Worm (Caenorhabditis elegans) whole organism, L4 larva: Measurements from ENCODE around the gene mpdu-1.

Experiments used
- D1046.2 ChIP-seq: fragments of 200-800 bp; sonication (Bioruptor generic); IDR thresholded peaks from 2 replicates; pipeline ENCODE4 v1.3.6; 2022; ENCODE audit warnings: missing genetic modification characterization, missing compliant biosample characterization
- F44E2.7 ChIP-seq: fragments of 200-800 bp; sonication (Bioruptor generic); IDR thresholded peaks from 2 replicates; pipeline ENCODE4 v2.1.2; 2022; ENCODE audit warnings: missing genetic modification characterization, missing compliant biosample characterization
- Y105C5A.15 ChIP-seq: fragments of 200-800 bp; sonication (Bioruptor generic); IDR thresholded peaks from 2 replicates; pipeline ENCODE4 v1.3.6; 2022; ENCODE audit warnings: missing genetic modification characterization, missing compliant biosample characterization
- Y48G9A.11 ChIP-seq: fragments of 200-800 bp; sonication (Bioruptor generic); IDR thresholded peaks from 2 replicates; pipeline ENCODE4 v1.3.6; 2022; ENCODE audit warnings: missing genetic modification reagents, missing genetic modification characterization, missing compliant biosample characterization
- Y5F2A.4 ChIP-seq: fragments of 200-800 bp; sonication (Bioruptor generic); optimal IDR thresholded peaks from 2 replicates; lab custom pipeline; 2018; ENCODE audit warnings: mild to moderate bottlenecking, missing genetic modification characterization, missing compliant biosample characterization
- ZK337.2 ChIP-seq: fragments of 200-800 bp; sonication (Bioruptor generic); IDR thresholded peaks from 2 replicates; pipeline ENCODE4 v1.3.6; 2022; ENCODE audit warnings: missing genetic modification reagents, missing genetic modification characterization, missing compliant biosample characterization
- ZK546.5 ChIP-seq, 2 experiments: sonication (generic microtip); optimal IDR thresholded peaks; 2 replicates each; lab custom pipeline; 2017; ENCODE audit warnings: missing biosample characterization in 2 of 2, missing genetic modification characterization in 2 of 2
- ama-1 ChIP-seq: fragments of 150-350 bp; optimal IDR thresholded peaks from 2 replicates; lab custom pipeline; 2014; ENCODE audit warnings: inconsistent platforms, mixed read lengths
- arid-1 ChIP-seq: fragments of 200-800 bp; sonication (Bioruptor generic); conservative IDR thresholded peaks from 2 replicates; pipeline ENCODE4 v1.3.6; 2022; ENCODE audit warnings: missing genetic modification reagents, missing genetic modification characterization, missing compliant biosample characterization
- attf-4 ChIP-seq: sonication (generic microtip); optimal IDR thresholded peaks from 3 replicates; lab custom pipeline; 2017; ENCODE audit warnings: missing biosample characterization, missing genetic modification characterization
- ceh-28 ChIP-seq: fragments of 150-350 bp; optimal IDR thresholded peaks from 2 replicates; lab custom pipeline; 2014; ENCODE audit warnings: missing biosample characterization, missing genetic modification reagents, missing genetic modification characterization
- ceh-32 ChIP-seq: sonication (generic microtip); optimal IDR thresholded peaks from 2 replicates; lab custom pipeline; 2016; ENCODE audit warnings: mild to moderate bottlenecking, missing genetic modification characterization, missing compliant biosample characterization; ENCODE audit not compliant: poor library complexity
- ceh-82 ChIP-seq: sonication (generic microtip); optimal IDR thresholded peaks from 2 replicates; lab custom pipeline; 2017; ENCODE audit warnings: missing biosample characterization, missing genetic modification characterization
- ces-1 ChIP-seq: fragments of 150-350 bp; sonication (generic microtip); optimal IDR thresholded peaks from 4 replicates; lab custom pipeline; 2014; ENCODE audit warnings: missing biosample characterization, missing genetic modification reagents, missing genetic modification characterization
- cey-2 ChIP-seq: sonication (generic microtip); optimal IDR thresholded peaks from 3 replicates; lab custom pipeline; 2017; ENCODE audit warnings: missing genetic modification characterization, mild to moderate bottlenecking, missing compliant biosample characterization, antibody characterized with exemption, borderline replicate concordance; ENCODE audit not compliant: insufficient read depth
- daf-16 ChIP-seq, 3 experiments: sonication (generic microtip); optimal IDR thresholded peaks; 2 replicates each; lab custom pipeline; 2016 to 2017; ENCODE audit warnings: missing genetic modification characterization in 3 of 3, missing genetic modification reagents in 3 of 3, mild to moderate bottlenecking in 2 of 3, missing compliant biosample characterization in 2 of 3, missing biosample characterization in 1 of 3, moderate library complexity in 1 of 3
- daf-19 ChIP-seq: fragments of 200-800 bp; sonication (Bioruptor generic); conservative IDR thresholded peaks from 2 replicates; pipeline ENCODE4 v1.3.6; 2022; ENCODE audit warnings: missing genetic modification characterization, missing compliant biosample characterization
- duxl-1 ChIP-seq: sonication (generic microtip); optimal IDR thresholded peaks from 2 replicates; lab custom pipeline; 2016; ENCODE audit warnings: mild to moderate bottlenecking, missing genetic modification characterization, moderate library complexity, missing compliant biosample characterization; ENCODE audit not compliant: poor library complexity
- dve-1 ChIP-seq: sonication (generic microtip); optimal IDR thresholded peaks from 2 replicates; lab custom pipeline; 2017; ENCODE audit warnings: antibody characterized with exemption, mild to moderate bottlenecking, missing genetic modification characterization, missing compliant biosample characterization; ENCODE audit not compliant: insufficient read depth
- egl-27 ChIP-seq: sonication (generic microtip); optimal IDR thresholded peaks from 3 replicates; lab custom pipeline; 2017; ENCODE audit warnings: missing biosample characterization, missing genetic modification reagents, missing genetic modification characterization
- hlh-11 ChIP-seq: fragments of 200-800 bp; sonication (Bioruptor generic); optimal IDR thresholded peaks from 2 replicates; lab custom pipeline; 2018; ENCODE audit warnings: mild to moderate bottlenecking, missing genetic modification characterization, missing compliant biosample characterization
- hlh-30 ChIP-seq: sonication (generic microtip); optimal IDR thresholded peaks from 2 replicates; lab custom pipeline; 2017; ENCODE audit warnings: antibody characterized with exemption, mild to moderate bottlenecking, missing genetic modification characterization, missing compliant biosample characterization; ENCODE audit not compliant: insufficient read depth
- lin-1 ChIP-seq: fragments of 200-800 bp; sonication (Bioruptor generic); IDR thresholded peaks from 2 replicates; pipeline ENCODE4 v1.3.6; 2022; ENCODE audit warnings: missing genetic modification reagents, missing genetic modification characterization, missing compliant biosample characterization
- lin-29 ChIP-seq: fragments of 200-800 bp; sonication (Bioruptor generic); IDR thresholded peaks from 2 replicates; pipeline ENCODE4 v1.3.6; 2022; ENCODE audit warnings: missing genetic modification reagents, missing genetic modification characterization, missing compliant biosample characterization
- madf-5 ChIP-seq, 2 experiments: fragments of 200-800 bp; sonication (Bioruptor generic); IDR thresholded peaks; 2 replicates each; pipeline ENCODE4 v1.3.6; 2022; ENCODE audit warnings: missing compliant biosample characterization in 2 of 2, missing genetic modification characterization in 2 of 2
- mdt-29 ChIP-seq: fragments of 200-800 bp; sonication (Bioruptor generic); IDR thresholded peaks from 2 replicates; pipeline ENCODE4 v1.3.6; 2022; ENCODE audit warnings: missing genetic modification reagents, missing genetic modification characterization, missing compliant biosample characterization
- mxl-2 ChIP-seq: fragments of 200-800 bp; sonication (Bioruptor generic); conservative IDR thresholded peaks from 2 replicates; pipeline ENCODE4 v1.3.6; 2022; ENCODE audit warnings: missing genetic modification reagents, missing genetic modification characterization, missing compliant biosample characterization
- mxl-3 ChIP-seq: fragments of 200-800 bp; sonication (Bioruptor generic); optimal IDR thresholded peaks from 2 replicates; lab custom pipeline; 2018; ENCODE audit warnings: mild to moderate bottlenecking, missing genetic modification characterization, missing compliant biosample characterization
- nhr-10 ChIP-seq: fragments of 150-350 bp; optimal IDR thresholded peaks from 2 replicates; lab custom pipeline; 2014; ENCODE audit warnings: missing biosample characterization, missing genetic modification characterization
- nhr-102 ChIP-seq: sonication (generic microtip); optimal IDR thresholded peaks from 2 replicates; lab custom pipeline; 2016; ENCODE audit warnings: mild to moderate bottlenecking, missing genetic modification characterization, moderate library complexity, missing compliant biosample characterization
- nhr-11 ChIP-seq: fragments of 150-350 bp; optimal IDR thresholded peaks from 2 replicates; lab custom pipeline; 2014; ENCODE audit warnings: missing biosample characterization, missing genetic modification characterization
- nhr-25 ChIP-seq: sonication (generic microtip); optimal IDR thresholded peaks from 2 replicates; lab custom pipeline; 2017; ENCODE audit warnings: missing genetic modification characterization, mild to moderate bottlenecking, missing compliant biosample characterization, antibody characterized with exemption, moderate library complexity, borderline replicate concordance; ENCODE audit not compliant: insufficient read depth
- nhr-28 ChIP-seq: fragments of 150-350 bp; optimal IDR thresholded peaks from 2 replicates; lab custom pipeline; 2014; ENCODE audit warnings: missing biosample characterization, missing genetic modification characterization
- nhr-42 ChIP-seq: fragments of 200-800 bp; sonication (Bioruptor generic); IDR thresholded peaks from 2 replicates; pipeline ENCODE4 v1.3.6; 2022; ENCODE audit warnings: missing genetic modification characterization, missing compliant biosample characterization
- nhr-48 ChIP-seq: sonication (generic microtip); optimal IDR thresholded peaks from 2 replicates; lab custom pipeline; 2016; ENCODE audit warnings: mild to moderate bottlenecking, missing genetic modification characterization, missing compliant biosample characterization
- pha-4 ChIP-seq, 2 experiments: fragments of 150-350 bp in 1 of 2; fragments of 200-800 bp in 1 of 2; sonication (Bioruptor generic) in 1 of 2; IDR thresholded peaks in 1 of 2; optimal IDR thresholded peaks in 1 of 2; 2 replicates each; pipeline versions ENCODE4 v1.3.6 to Lab custom; 2014 to 2022; ENCODE audit warnings: missing genetic modification characterization in 2 of 2, missing genetic modification reagents in 2 of 2, missing biosample characterization in 1 of 2, missing compliant biosample characterization in 1 of 2
- php-3 ChIP-seq: fragments of 200-800 bp; sonication (Bioruptor generic); IDR thresholded peaks from 2 replicates; pipeline ENCODE4 v1.3.6; 2022; ENCODE audit warnings: missing genetic modification reagents, missing genetic modification characterization, missing compliant biosample characterization
- pqm-1 ChIP-seq: sonication (generic microtip); optimal IDR thresholded peaks from 2 replicates; lab custom pipeline; 2017; ENCODE audit warnings: missing biosample characterization, missing genetic modification characterization
- unc-39 ChIP-seq: sonication (generic microtip); optimal IDR thresholded peaks from 2 replicates; lab custom pipeline; 2017; ENCODE audit warnings: missing biosample characterization, missing genetic modification characterization
- unc-62 ChIP-seq, 3 experiments: fragments of 150-350 bp in 1 of 3; sonication (generic microtip); optimal IDR thresholded peaks in 2 of 3; peaks in 1 of 3; 1 replicate in 1 of 3; 2 replicates in 2 of 3; lab custom pipeline; 2014 to 2017; ENCODE audit warnings: missing biosample characterization in 3 of 3, missing genetic modification characterization in 3 of 3, missing genetic modification reagents in 3 of 3, missing genotype in 1 of 3
- vab-7 ChIP-seq: fragments of 200-800 bp; sonication (Bioruptor generic); IDR thresholded peaks from 2 replicates; pipeline ENCODE4 v1.3.6; 2022; ENCODE audit warnings: missing genetic modification reagents, missing genetic modification characterization, missing compliant biosample characterization
- zip-2 ChIP-seq: fragments of 150-350 bp; optimal IDR thresholded peaks from 2 replicates; lab custom pipeline; 2014; ENCODE audit warnings: missing biosample characterization, missing genetic modification characterization
- ztf-7 ChIP-seq: fragments of 150-350 bp; optimal IDR thresholded peaks from 2 replicates; lab custom pipeline; 2014; ENCODE audit warnings: missing biosample characterization, missing genetic modification characterization

The mpdu-1 gene

DNA sequence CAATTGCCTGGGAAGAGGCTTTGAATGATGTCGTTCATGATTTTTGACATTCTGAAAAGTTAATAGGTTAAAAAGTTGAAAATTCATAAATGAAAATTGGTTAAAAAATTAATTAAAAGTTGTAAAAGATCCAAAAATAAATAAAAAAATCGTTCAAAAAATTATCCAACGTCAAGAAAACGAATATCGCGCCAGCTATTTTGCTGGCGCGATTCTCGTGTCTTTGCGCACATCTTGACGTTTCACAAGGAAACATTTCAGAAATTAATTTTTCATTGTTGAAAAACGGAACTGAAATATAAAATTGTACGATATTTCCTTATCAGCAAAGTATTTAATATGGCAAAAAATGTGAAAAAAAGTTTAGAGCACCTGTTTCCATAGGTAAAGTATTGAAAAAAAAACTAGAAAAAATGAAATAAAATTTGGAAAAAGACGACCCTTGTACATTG is at the start of gene mpdu-1 (continued):
- no peak for TF ChIP-seq Y105C5A.15 (GFP tag; lab: Robert Waterston, UW)
- TF ChIP-seq mdt-29 (GFP tag; lab: Robert Waterston, UW): no peak
- TF ChIP-seq vab-7 (GFP tag; lab: Robert Waterston, UW): no peak
- TF ChIP-seq F44E2.7 (GFP tag; lab: Robert Waterston, UW): no peak
- no peak for TF ChIP-seq ZK337.2 (GFP tag; lab: Robert Waterston, UW)
- no peak for TF ChIP-seq arid-1
- no peak for TF ChIP-seq lin-1
- no peak for TF ChIP-seq unc-39 (tag; lab: Kevin White, UChicago)
- no peak for TF ChIP-seq nhr-42 (GFP tag; lab: Robert Waterston, UW)
- no peak for TF ChIP-seq nhr-102 (tag; lab: Kevin White, UChicago)
- peak; percentile 33 for TF ChIP-seq nhr-48 (tag; lab: Kevin White, UChicago)
- TF ChIP-seq D1046.2: no peak
- no peak for TF ChIP-seq zip-2
- peak; percentile 59 for TF ChIP-seq ztf-7 (tag; lab: Kevin White, UChicago)
- TF ChIP-seq mxl-2 (GFP tag; lab: Robert Waterston, UW): no peak
- no peak for TF ChIP-seq ama-1 (lab: Kevin White, UChicago)
- TF ChIP-seq attf-4 (tag; lab: Kevin White, UChicago): no peak
- no peak for TF ChIP-seq madf-5 (GFP tag; IDR thresholded peaks at IDR 0.05; lab: Robert Waterston, UW)
- peak; percentile 36 for TF ChIP-seq hlh-30 (tag; lab: Kevin White, UChicago)
- no peak for TF ChIP-seq lin-29
- TF ChIP-seq ceh-28 (tag; lab: Kevin White, UChicago): no peak
- no peak for TF ChIP-seq Y5F2A.4 (GFP tag; lab: Kevin White, UChicago)
- no peak for TF ChIP-seq ceh-32 (tag; lab: Kevin White, UChicago)
- no peak for TF ChIP-seq ces-1 (GFP tag; lab: Kevin White, UChicago)
- TF ChIP-seq ZK546.5 (tag; optimal IDR thresholded peaks at IDR 0.05; lab: Kevin White, UChicago): no peak
- TF ChIP-seq ceh-82 (tag; lab: Kevin White, UChicago): no peak
- no peak for TF ChIP-seq unc-62 (GFP tag; optimal IDR thresholded peaks at IDR 0.05 in 1 of 2; lab: Kevin White, UChicago)
- TF ChIP-seq unc-62 (tag; optimal IDR thresholded peaks at IDR 0.05; lab: Kevin White, UChicago): no peak
- no peak for TF ChIP-seq nhr-25 (tag; lab: Kevin White, UChicago)
- TF ChIP-seq egl-27: no peak
- TF ChIP-seq nhr-10: no peak
- TF ChIP-seq hlh-11 (tag; lab: Kevin White, UChicago): no peak
- TF ChIP-seq daf-19 (GFP tag; lab: Robert Waterston, UW): no peak
- TF ChIP-seq nhr-11: no peak
- no peak for TF ChIP-seq duxl-1
- TF ChIP-seq pqm-1 (tag; lab: Kevin White, UChicago): peak; percentile 71

DNA sequence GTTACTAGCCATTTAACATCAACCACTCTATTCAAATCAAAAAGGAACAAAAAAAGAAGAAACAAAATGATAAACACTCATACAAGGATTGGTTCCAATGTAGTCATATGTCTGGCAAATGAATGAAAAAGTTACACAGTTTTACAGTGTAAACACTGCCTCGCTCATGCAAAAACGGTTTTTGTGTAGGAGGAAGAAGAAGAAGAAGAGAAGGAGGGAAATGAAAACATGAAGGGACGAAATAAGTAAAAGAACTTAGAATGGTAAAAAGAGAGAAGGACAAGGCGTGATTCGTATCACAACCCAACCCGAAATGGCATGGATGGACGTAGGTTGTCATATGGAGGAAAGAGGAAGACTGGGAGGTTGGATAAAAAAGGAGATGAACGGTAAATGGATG is 47.9 kb upstream of the mpdu-1 start:
- TF ChIP-seq daf-19 (GFP tag; lab: Robert Waterston, UW) (no peak), nhr-42 (GFP tag; lab: Robert Waterston, UW) (no peak), daf-16 (GFP tag; optimal IDR thresholded peaks at IDR 0.05; lab: Kevin White, UChicago) (no peak), daf-16 (tag; optimal IDR thresholded peaks at IDR 0.05; lab: Kevin White, UChicago) (peak; percentile 54), mxl-3 (GFP tag; lab: Kevin White, UChicago) (peak; percentile 16), nhr-28 (tag; lab: Kevin White, UChicago) (peak; percentile 11), php-3 (GFP tag; lab: Robert Waterston, UW) (no peak), Y48G9A.11 (GFP tag; lab: Robert Waterston, UW) (no peak), hlh-30 (tag; lab: Kevin White, UChicago) (peak; percentile 43), hlh-11 (tag; lab: Kevin White, UChicago) (peak; percentile 18), nhr-48 (tag; lab: Kevin White, UChicago) (peak; percentile 35), cey-2 (tag; lab: Kevin White, UChicago) (peak; percentile 78), dve-1 (tag; lab: Kevin White, UChicago) (peak; percentile 27), unc-62 (GFP tag; optimal IDR thresholded peaks at IDR 0.05 in 1 of 2; lab: Kevin White, UChicago) (peak in 1 of 2 experiments; percentile 90), unc-62 (tag; optimal IDR thresholded peaks at IDR 0.05; lab: Kevin White, UChicago) (no peak), pha-4 (GFP tag; IDR thresholded peaks at IDR 0.05; lab: Robert Waterston, UW) (no peak), pha-4 (tag; optimal IDR thresholded peaks at IDR 0.05; lab: Kevin White, UChicago) (peak; percentile 35)
